Worm (Caenorhabditis elegans): Measurements from ENCODE around the gene T13C5.10.

The T13C5.10 gene

DNA sequence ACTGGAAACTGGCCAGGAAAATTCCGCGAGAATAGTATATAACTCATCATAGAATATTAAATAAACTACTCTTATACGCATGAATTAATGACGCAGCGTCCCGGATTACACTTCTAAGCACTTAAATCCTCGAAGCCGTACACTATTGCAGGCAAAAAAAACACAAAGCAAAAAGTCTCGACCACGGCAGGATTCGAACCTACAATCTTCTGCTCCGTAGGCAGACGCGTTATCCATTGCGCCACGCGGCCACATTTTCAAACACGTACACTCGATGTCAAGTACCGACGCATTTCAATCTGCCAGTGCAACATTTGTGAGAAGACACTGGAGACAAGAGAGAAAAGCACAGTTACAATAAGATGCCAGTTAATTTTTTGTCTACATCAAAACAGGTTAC lies 31.9 kb downstream of the T13C5.10 start (continued):
- TF ChIP-seq fkh-10 (GFP tag; optimal IDR thresholded peaks at IDR 0.05) (no peak), nhr-111 (GFP tag; optimal IDR thresholded peaks at IDR 0.05) (no peak), pqm-1 (tag; optimal IDR thresholded peaks at IDR 0.05) (no peak), hlh-11 (tag; optimal IDR thresholded peaks at IDR 0.05) (peak; percentile 55), F44E2.7 (GFP tag; IDR thresholded peaks at IDR 0.05) (peak; percentile 62; the same call in 1 of the 2 replicates), ztf-7 (tag; optimal IDR thresholded peaks at IDR 0.05) (no peak), F49E8.2 (tag; optimal IDR thresholded peaks at IDR 0.05; ENCODE audit: borderline replicate concordance) (peak; percentile 3), mdl-1 (tag; optimal IDR thresholded peaks at IDR 0.05) (no peak), unc-39 (tag; optimal IDR thresholded peaks at IDR 0.05) (no peak), zfp-2 (tag; optimal IDR thresholded peaks at IDR 0.05) (peak; percentile 17), hlh-30 (tag; optimal IDR thresholded peaks at IDR 0.05; ENCODE audit: insufficient read depth) (peak; percentile 29), tag-97 (GFP tag; IDR thresholded peaks at IDR 0.05) (no peak), fos-1 (tag; optimal IDR thresholded peaks at IDR 0.05) (no peak), aly-2 (tag; optimal IDR thresholded peaks at IDR 0.05) (no peak), lin-29 (GFP tag; IDR thresholded peaks at IDR 0.05) (no peak), ceh-32 (tag; optimal IDR thresholded peaks at IDR 0.05; ENCODE audit: poor library complexity) (no peak), attf-4 (tag; optimal IDR thresholded peaks at IDR 0.05) (no peak), egl-43 (GFP tag; IDR thresholded peaks at IDR 0.05) (peak; percentile 87), ceh-20 (GFP tag; IDR thresholded peaks at IDR 0.05) (peak; percentile 57; the same call in 1 of the 2 replicates), mxl-2 (GFP tag; conservative IDR thresholded peaks at IDR 0.05) (no peak), unc-130 (GFP tag; optimal IDR thresholded peaks at IDR 0.05) (peak; percentile 38), Y48G9A.11 (GFP tag; IDR thresholded peaks at IDR 0.05) (peak; percentile 61; the same call in 1 of the 2 replicates), nhr-6 (tag; optimal IDR thresholded peaks at IDR 0.05) (no peak), php-3 (GFP tag; IDR thresholded peaks at IDR 0.05) (0 out of 2 replicates have a peak, but pooled peaks have one; percentile 36), hmg-1.1 (GFP tag; IDR thresholded peaks at IDR 0.05) (peak; percentile 73), lim-7 (GFP tag; IDR thresholded peaks at IDR 0.05) (peak; percentile 83), cey-2 (tag; optimal IDR thresholded peaks at IDR 0.05; ENCODE audit: borderline replicate concordance, insufficient read depth) (no peak)

DNA sequence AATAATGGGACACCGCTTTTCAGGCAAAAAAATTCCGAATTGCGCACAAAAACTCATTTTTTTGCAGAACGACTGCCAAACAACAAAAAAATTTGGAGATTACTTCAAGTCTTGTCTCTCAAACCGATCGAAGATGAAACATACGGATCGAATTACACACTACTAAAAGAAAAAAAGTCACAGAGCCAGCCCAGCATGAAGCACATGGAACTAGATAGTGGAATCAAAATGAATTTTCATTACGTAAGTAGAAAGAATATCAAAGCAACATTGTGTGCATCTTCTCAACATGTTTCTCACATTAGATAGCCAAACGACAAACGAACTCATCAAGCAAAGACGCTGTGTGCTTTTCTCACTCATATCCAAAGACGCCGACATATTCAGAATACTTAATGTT lies 33.1 kb downstream of the T13C5.10 start:
- no peak for TF ChIP-seq daf-12 (tag; optimal IDR thresholded peaks at IDR 0.05)
- TF ChIP-seq madf-5 (GFP tag; IDR thresholded peaks at IDR 0.05), result no peak
- TF ChIP-seq hlh-11 (tag; optimal IDR thresholded peaks at IDR 0.05), result no peak
- TF ChIP-seq snpc-4 (tag; optimal IDR thresholded peaks at IDR 0.05), result no peak
- no peak for TF ChIP-seq ceh-62 (tag; optimal IDR thresholded peaks at IDR 0.05)
- no peak for TF ChIP-seq ama-1 (optimal IDR thresholded peaks at IDR 0.05)
- TF ChIP-seq nhr-76 (tag; optimal IDR thresholded peaks at IDR 0.05), result no peak
- TF ChIP-seq zfp-2 (tag; optimal IDR thresholded peaks at IDR 0.05), result no peak
- TF ChIP-seq lin-38 (GFP tag; IDR thresholded peaks at IDR 0.05), result no peak
- TF ChIP-seq mep-1 (tag; optimal IDR thresholded peaks at IDR 0.05), result no peak
- TF ChIP-seq nhr-11 (tag; optimal IDR thresholded peaks at IDR 0.05), result no peak
- TF ChIP-seq vab-7 (GFP tag; IDR thresholded peaks at IDR 0.05), result no peak

DNA sequence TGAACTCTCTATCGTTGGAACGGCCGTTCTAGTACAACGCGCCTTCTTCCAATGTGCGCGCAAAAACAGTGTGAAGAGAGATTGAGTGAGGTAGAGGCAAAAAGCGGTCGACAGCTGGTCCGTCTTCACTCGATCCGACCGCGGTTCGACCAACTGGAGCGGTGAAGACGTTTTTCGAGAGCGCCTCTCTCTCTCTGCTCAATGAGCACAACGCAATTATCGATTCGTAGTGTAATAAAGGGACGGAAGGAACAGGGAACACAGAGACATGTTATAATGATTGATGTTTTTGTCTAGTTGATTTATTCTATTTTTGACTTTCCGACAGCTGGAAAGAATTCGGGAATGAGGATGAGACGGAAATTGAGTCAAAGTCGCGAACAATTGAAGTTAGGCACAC lies 36.9 kb downstream of the T13C5.10 start:
- TF ChIP-seq vab-7 (GFP tag; IDR thresholded peaks at IDR 0.05), result no peak
- no peak for TF ChIP-seq nhr-76 (tag; optimal IDR thresholded peaks at IDR 0.05)
- no peak for TF ChIP-seq pqm-1 (tag; optimal IDR thresholded peaks at IDR 0.05)
- TF ChIP-seq hlh-11 (tag; optimal IDR thresholded peaks at IDR 0.05), result peak; percentile 21
- no peak for TF ChIP-seq R02D3.7 (tag; optimal IDR thresholded peaks at IDR 0.05)
- TF ChIP-seq ceh-20 (GFP tag; IDR thresholded peaks at IDR 0.05), result 0 out of 2 replicates have a peak, but pooled peaks have one; percentile 30
- no peak for TF ChIP-seq attf-4 (tag; optimal IDR thresholded peaks at IDR 0.05)
